Worm (Caenorhabditis elegans) whole organism, L2 larva: ENCODE results near the gene srbc-84.

Source experiments
- F13H6.1 ChIP-seq: sonication (generic microtip); optimal IDR thresholded peaks from 2 replicates; lab custom pipeline; 2016; ENCODE audit warnings: missing genetic modification characterization, missing compliant biosample characterization
- ZK546.5 ChIP-seq: sonication (generic microtip); optimal IDR thresholded peaks from 2 replicates; lab custom pipeline; 2017; ENCODE audit warnings: missing biosample characterization, missing genetic modification characterization
- lin-11 ChIP-seq: fragments of 150-350 bp; sonication (generic microtip); optimal IDR thresholded peaks from 2 replicates; lab custom pipeline; 2014; ENCODE audit warnings: missing biosample characterization, missing genetic modification characterization, inconsistent platforms, mixed read lengths
- lsy-2 ChIP-seq, 2 experiments: fragments of 150-350 bp in 1 of 2; sonication (generic microtip) in 1 of 2; optimal IDR thresholded peaks; 2 replicates each; lab custom pipeline; 2014 to 2017; ENCODE audit warnings: missing biosample characterization in 2 of 2, missing genetic modification characterization in 2 of 2
- nhr-237 ChIP-seq: fragments of 150-350 bp; optimal IDR thresholded peaks from 2 replicates; lab custom pipeline; 2014; ENCODE audit warnings: missing biosample characterization, missing genetic modification characterization
- unc-39 ChIP-seq: fragments of 150-350 bp; optimal IDR thresholded peaks from 2 replicates; lab custom pipeline; 2014; ENCODE audit warnings: missing biosample characterization, missing genetic modification characterization
- ztf-11 ChIP-seq: sonication (generic microtip); optimal IDR thresholded peaks from 2 replicates; lab custom pipeline; 2017; ENCODE audit warnings: missing biosample characterization, missing genetic modification characterization

DNA sequence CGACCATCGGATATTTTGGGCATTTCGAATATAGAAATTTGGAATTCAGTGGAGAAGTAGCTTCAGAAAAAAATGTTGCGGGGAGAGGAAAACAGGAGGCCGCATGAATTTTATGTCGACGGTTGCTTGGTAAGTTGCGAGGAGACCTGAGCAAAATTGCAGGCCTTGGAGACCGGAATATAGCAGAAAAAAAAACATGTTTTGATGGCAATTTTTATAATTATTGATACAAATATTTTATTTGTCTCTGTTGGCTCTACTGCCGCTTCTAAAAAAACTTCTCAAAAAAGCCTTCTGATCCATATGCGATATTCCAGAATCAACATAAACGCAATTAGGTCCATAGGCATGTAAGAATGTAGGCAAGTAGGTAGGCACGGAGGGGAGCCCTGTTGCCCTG, 23.4 kb upstream of the srbc-84 start, which contains the start of gene pacl-1:
- no peak for TF ChIP-seq unc-39 (tag; lab: Kevin White, UChicago)
- no peak for TF ChIP-seq nhr-237 (tag; lab: Kevin White, UChicago)
- no peak for TF ChIP-seq F13H6.1 (tag; lab: Kevin White, UChicago)
- TF ChIP-seq ztf-11: no peak
- TF ChIP-seq lin-11 (tag; lab: Kevin White, UChicago): no peak
- no peak for TF ChIP-seq lsy-2 (tag; optimal IDR thresholded peaks at IDR 0.05; lab: Kevin White, UChicago)
- TF ChIP-seq ZK546.5: no peak
